Worm (Caenorhabditis elegans) whole organism, young adult: ENCODE data around the gene R03G8.3.

Experiments
- B0336.3 ChIP-seq: fragments of 200-800 bp; sonication (Bioruptor generic); IDR thresholded peaks from 2 replicates; pipeline ENCODE4 v1.3.6; 2022; ENCODE audit warnings: missing genetic modification characterization, missing compliant biosample characterization
- F52B5.7 ChIP-seq: sonication (generic microtip); optimal IDR thresholded peaks from 2 replicates; lab custom pipeline; 2016; ENCODE audit warnings: mild to moderate bottlenecking, missing genetic modification characterization, missing compliant biosample characterization
- efl-1 ChIP-seq: fragments of 150-350 bp; optimal IDR thresholded peaks from 2 replicates; lab custom pipeline; 2014; ENCODE audit warnings: missing biosample characterization, missing genetic modification reagents, missing genetic modification characterization
- him-1 ChIP-seq: sonication (generic microtip); optimal IDR thresholded peaks from 2 replicates; lab custom pipeline; 2016; ENCODE audit warnings: missing genotype, missing genetic modification reagents, missing genetic modification characterization, missing compliant biosample characterization
- let-526 ChIP-seq: fragments of 200-800 bp; sonication (Bioruptor generic); IDR thresholded peaks from 2 replicates; pipeline ENCODE4 v1.3.6; 2022; ENCODE audit warnings: missing genetic modification reagents, missing genetic modification characterization, missing compliant biosample characterization
- snpc-4 ChIP-seq, 5 experiments: fragments of 150-350 bp in 1 of 5; sonication (generic microtip) in 4 of 5; optimal IDR thresholded peaks; 2 replicates each; lab custom pipeline; 2014 to 2018; ENCODE audit warnings: missing genetic modification characterization in 5 of 5, missing biosample characterization in 3 of 5, antibody characterized with exemption in 2 of 5, mild to moderate bottlenecking in 2 of 5, missing compliant biosample characterization in 2 of 5, missing genotype in 2 of 5, moderate library complexity in 2 of 5, missing genetic modification reagents in 1 of 5
- unc-62 ChIP-seq: fragments of 150-350 bp; optimal IDR thresholded peaks from 2 replicates; lab custom pipeline; 2014; ENCODE audit warnings: missing biosample characterization, missing genetic modification reagents, missing genetic modification characterization

- TF ChIP-seq B0336.3 (no peak), let-526 (GFP tag; lab: Robert Waterston, UW) (no peak), efl-1 (GFP tag; lab: Kevin White, UChicago) (no peak), F52B5.7 (no peak), snpc-4 (GFP tag; optimal IDR thresholded peaks at IDR 0.05; lab: Kevin White, UChicago) (no peak), snpc-4 (tag; optimal IDR thresholded peaks at IDR 0.05; lab: Kevin White, UChicago) (no peak), him-1 (tag; lab: Kevin White, UChicago) (no peak), unc-62 (GFP tag; lab: Kevin White, UChicago) (no peak)
Measured at ce11 chrX:13041830-13042229, 48.9 kb upstream of the R03G8.3 start.
